Fruit fly (Drosophila melanogaster): ENCODE results near the gene CG7600.

- no peak for TF ChIP-seq CG8478 (optimal IDR thresholded peaks at IDR 0.05)
- no peak for TF ChIP-seq CTCF (optimal IDR thresholded peaks at IDR 0.05)
These were observed 26.6 kb upstream of the CG7600 start for dm6 chr3L:11183965-11184364.
